Worm (Caenorhabditis elegans) whole organism, midembryonic: Measurements from ENCODE around the gene mam-6.

ENCODE experiments used
- T22C8.4 ChIP-seq: fragments of 200-800 bp; sonication (Bioruptor generic); IDR thresholded peaks from 2 replicates; pipeline ENCODE4 v1.3.6; 2022; ENCODE audit warnings: missing genetic modification characterization, missing compliant biosample characterization
- cog-1 ChIP-seq: sonication (generic microtip); optimal IDR thresholded peaks from 2 replicates; lab custom pipeline; 2016; ENCODE audit warnings: missing genetic modification characterization, missing compliant biosample characterization
- flt-1 ChIP-seq: fragments of 200-800 bp; sonication (Bioruptor generic); IDR thresholded peaks from 2 replicates; pipeline ENCODE4 v1.3.6; 2022; ENCODE audit warnings: missing genetic modification characterization, missing compliant biosample characterization
- klf-2 ChIP-seq: fragments of 200-800 bp; sonication (Bioruptor generic); conservative IDR thresholded peaks from 2 replicates; pipeline ENCODE4 v1.3.6; 2022; ENCODE audit warnings: missing genetic modification reagents, missing genetic modification characterization, missing compliant biosample characterization
- med-1 ChIP-seq: sonication (generic microtip); optimal IDR thresholded peaks from 2 replicates; lab custom pipeline; 2017; ENCODE audit warnings: missing genetic modification characterization, mild to moderate bottlenecking, missing compliant biosample characterization, antibody characterized with exemption, missing genetic modification reagents; ENCODE audit not compliant: insufficient read depth
- ref-1 ChIP-seq: fragments of 200-800 bp; sonication (Bioruptor generic); conservative IDR thresholded peaks from 2 replicates; pipeline ENCODE4 v1.3.6; 2022; ENCODE audit warnings: missing genetic modification reagents, missing genetic modification characterization, missing compliant biosample characterization
- tab-1 ChIP-seq: fragments of 200-800 bp; sonication (Bioruptor generic); IDR thresholded peaks from 2 replicates; pipeline ENCODE4 v1.3.6; 2022; ENCODE audit warnings: missing genetic modification characterization, missing compliant biosample characterization
- ztf-23 ChIP-seq: fragments of 200-800 bp; sonication (Bioruptor generic); IDR thresholded peaks from 2 replicates; pipeline ENCODE4 v1.3.6; 2022; ENCODE audit warnings: missing genetic modification reagents, missing genetic modification characterization, missing compliant biosample characterization
- ztf-29 ChIP-seq: fragments of 200-800 bp; sonication (Bioruptor generic); IDR thresholded peaks from 2 replicates; pipeline ENCODE4 v1.3.6; 2022; ENCODE audit warnings: missing genetic modification reagents, missing genetic modification characterization, missing compliant biosample characterization

Gene mam-6

DNA sequence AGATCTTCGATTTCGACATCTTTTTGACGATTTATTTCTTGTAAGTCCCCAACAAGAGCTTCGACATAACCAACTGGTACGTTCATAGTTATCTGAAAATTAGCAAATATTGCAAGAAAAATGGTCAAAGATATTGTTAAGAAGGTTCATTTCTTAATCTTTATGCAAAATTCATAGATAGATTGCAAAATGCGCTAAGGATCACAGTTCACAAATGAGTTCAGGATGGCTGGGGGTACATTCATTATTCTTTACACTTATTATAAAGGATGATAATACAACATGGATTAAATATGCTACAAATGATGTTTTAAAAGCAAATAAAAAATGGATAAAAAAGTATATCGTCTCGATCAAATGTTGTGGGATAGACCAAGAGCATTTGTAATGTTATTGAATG, 12.4 kb downstream of the mam-6 start, which contains the start of gene H03G16.5:
H03G16.5 (minus strand) TSS at position 101 of the 400 bp plus-strand sequence.
- no peak for TF ChIP-seq T22C8.4 (GFP tag; lab: Robert Waterston, UW)
- no peak for TF ChIP-seq ztf-23 (GFP tag; lab: Robert Waterston, UW)
- no peak for TF ChIP-seq med-1
- TF ChIP-seq klf-2 (GFP tag; lab: Robert Waterston, UW): no peak

- TF ChIP-seq ztf-29 (GFP tag; lab: Robert Waterston, UW) (no peak), tab-1 (GFP tag; lab: Robert Waterston, UW) (no peak), T22C8.4 (GFP tag; lab: Robert Waterston, UW) (no peak), cog-1 (tag; lab: Kevin White, UChicago) (no peak), klf-2 (GFP tag; lab: Robert Waterston, UW) (no peak), ref-1 (no peak)
Measured at ce11 chrX:15055914-15056313, 13.2 kb downstream of the mam-6 start, which contains the start of gene H03G16.7. Gene H03G16.7, minus strand, starts transcription at chrX:15056014.

DNA sequence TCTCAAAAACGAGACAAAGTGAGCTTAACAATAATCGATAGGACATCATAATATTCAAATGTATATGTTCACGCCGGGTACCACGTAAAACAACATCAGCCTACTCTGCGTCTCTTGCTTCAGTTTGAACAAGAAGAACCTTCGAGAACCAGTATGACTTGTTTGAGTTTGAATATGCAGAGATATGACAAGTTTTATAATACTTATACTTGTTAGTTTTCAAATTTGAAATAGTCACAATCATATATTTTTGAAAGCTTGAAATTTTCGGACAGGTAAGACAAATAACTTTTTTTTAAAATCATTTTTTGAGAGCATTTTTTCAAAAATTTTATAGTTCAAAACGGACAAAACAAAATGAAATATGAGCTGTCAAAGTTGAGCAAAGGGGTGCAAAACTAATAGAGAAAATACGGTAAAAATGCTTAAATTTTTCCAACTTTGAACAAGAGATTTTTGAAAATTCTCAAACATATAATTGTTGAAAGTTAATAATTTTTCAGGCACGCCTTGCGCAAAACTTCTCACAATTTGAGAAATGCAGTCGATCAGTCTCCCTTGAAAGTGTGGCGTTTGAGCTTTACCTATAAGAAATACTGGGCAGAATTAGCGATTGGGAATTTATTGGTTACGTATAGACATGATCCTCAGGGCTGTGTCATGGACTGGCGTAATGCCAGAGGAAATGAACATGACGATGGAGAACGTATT, 15.8 kb downstream of the mam-6 start, which contains the start of gene H03G16.1:
H03G16.1 (plus strand) TSS at position 661 of the 711 bp plus-strand sequence.
- TF ChIP-seq T22C8.4 (GFP tag; lab: Robert Waterston, UW): no peak
- no peak for TF ChIP-seq ref-1
- no peak for TF ChIP-seq ztf-23 (GFP tag; lab: Robert Waterston, UW)
- no peak for TF ChIP-seq klf-2 (GFP tag; lab: Robert Waterston, UW)
- no peak for TF ChIP-seq cog-1 (tag; lab: Kevin White, UChicago)
- no peak for TF ChIP-seq tab-1 (GFP tag; lab: Robert Waterston, UW)
- no peak for TF ChIP-seq med-1
- no peak for TF ChIP-seq ztf-29 (GFP tag; lab: Robert Waterston, UW)
- TF ChIP-seq flt-1 (GFP tag; lab: Robert Waterston, UW): no peak

ce11 chrX:15052385-15052784, 16.8 kb downstream of the mam-6 start, which contains the start of gene H03G16.6:
Gene H03G16.6, plus strand, starts transcription at chrX:15052685.
- TF ChIP-seq tab-1 (GFP tag; lab: Robert Waterston, UW) (no peak), ztf-23 (GFP tag; lab: Robert Waterston, UW) (no peak), klf-2 (GFP tag; lab: Robert Waterston, UW) (no peak), T22C8.4 (GFP tag; lab: Robert Waterston, UW) (no peak), ztf-29 (GFP tag; lab: Robert Waterston, UW) (no peak), ref-1 (no peak), cog-1 (tag; lab: Kevin White, UChicago) (no peak), flt-1 (GFP tag; lab: Robert Waterston, UW) (no peak), med-1 (no peak)

DNA sequence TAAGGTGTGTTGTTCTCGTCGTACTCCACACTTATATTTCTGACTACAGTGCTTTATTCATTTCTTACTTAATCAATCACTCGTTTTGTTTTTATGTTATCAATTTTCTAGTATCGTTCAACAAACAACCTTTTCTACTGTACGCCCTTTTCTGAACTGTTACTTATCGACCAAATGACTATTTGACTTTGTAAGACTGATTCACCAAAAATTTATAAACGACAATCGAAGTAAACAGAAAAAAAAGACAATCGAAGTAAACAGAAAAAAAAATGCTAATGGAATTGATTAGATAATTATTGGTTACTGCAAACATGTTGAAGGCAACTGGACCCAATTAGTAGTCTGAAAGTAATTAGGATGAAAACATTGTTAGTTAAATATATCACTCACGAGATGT, 19.1 kb downstream of the mam-6 start:
- TF ChIP-seq klf-2 (GFP tag; lab: Robert Waterston, UW) (no peak), ztf-29 (GFP tag; lab: Robert Waterston, UW) (no peak), ref-1 (no peak), cog-1 (tag; lab: Kevin White, UChicago) (no peak), flt-1 (GFP tag; lab: Robert Waterston, UW) (no peak), tab-1 (GFP tag; lab: Robert Waterston, UW) (no peak), med-1 (no peak), T22C8.4 (GFP tag; lab: Robert Waterston, UW) (no peak), ztf-23 (GFP tag; lab: Robert Waterston, UW) (no peak)

- TF ChIP-seq klf-2 (GFP tag; lab: Robert Waterston, UW) (no peak), tab-1 (GFP tag; lab: Robert Waterston, UW) (no peak), ztf-29 (GFP tag; lab: Robert Waterston, UW) (no peak), ref-1 (no peak), ztf-23 (GFP tag; lab: Robert Waterston, UW) (no peak), med-1 (no peak), flt-1 (GFP tag; lab: Robert Waterston, UW) (no peak), cog-1 (tag; lab: Kevin White, UChicago) (no peak), T22C8.4 (GFP tag; lab: Robert Waterston, UW) (no peak)
Measured at ce11 chrX:15047541-15047940, 21.6 kb downstream of the mam-6 start.

- TF ChIP-seq flt-1 (GFP tag; lab: Robert Waterston, UW) (no peak), ztf-29 (GFP tag; lab: Robert Waterston, UW) (no peak), cog-1 (tag; lab: Kevin White, UChicago) (no peak), ref-1 (no peak), ztf-23 (GFP tag; lab: Robert Waterston, UW) (no peak), T22C8.4 (GFP tag; lab: Robert Waterston, UW) (no peak), tab-1 (GFP tag; lab: Robert Waterston, UW) (no peak), klf-2 (GFP tag; lab: Robert Waterston, UW) (no peak)
Measured at ce11 chrX:15045401-15045800, 23.7 kb downstream of the mam-6 start.

ce11 chrX:15042549-15042948, 26.6 kb downstream of the mam-6 start:
- no peak for TF ChIP-seq tab-1 (GFP tag; lab: Robert Waterston, UW)
- no peak for TF ChIP-seq ztf-23 (GFP tag; lab: Robert Waterston, UW)
- no peak for TF ChIP-seq ref-1

- TF ChIP-seq T22C8.4 (GFP tag; lab: Robert Waterston, UW) (no peak), cog-1 (tag; lab: Kevin White, UChicago) (no peak), med-1 (no peak), tab-1 (GFP tag; lab: Robert Waterston, UW) (no peak), flt-1 (GFP tag; lab: Robert Waterston, UW) (no peak), ref-1 (no peak), ztf-23 (GFP tag; lab: Robert Waterston, UW) (no peak), klf-2 (GFP tag; lab: Robert Waterston, UW) (no peak), ztf-29 (GFP tag; lab: Robert Waterston, UW) (no peak)
Measured at ce11 chrX:15041340-15041739, 27.8 kb downstream of the mam-6 start.
